Fruit fly (Drosophila melanogaster): Measurements from ENCODE around the gene CG12818.

CG12818 gene

DNA sequence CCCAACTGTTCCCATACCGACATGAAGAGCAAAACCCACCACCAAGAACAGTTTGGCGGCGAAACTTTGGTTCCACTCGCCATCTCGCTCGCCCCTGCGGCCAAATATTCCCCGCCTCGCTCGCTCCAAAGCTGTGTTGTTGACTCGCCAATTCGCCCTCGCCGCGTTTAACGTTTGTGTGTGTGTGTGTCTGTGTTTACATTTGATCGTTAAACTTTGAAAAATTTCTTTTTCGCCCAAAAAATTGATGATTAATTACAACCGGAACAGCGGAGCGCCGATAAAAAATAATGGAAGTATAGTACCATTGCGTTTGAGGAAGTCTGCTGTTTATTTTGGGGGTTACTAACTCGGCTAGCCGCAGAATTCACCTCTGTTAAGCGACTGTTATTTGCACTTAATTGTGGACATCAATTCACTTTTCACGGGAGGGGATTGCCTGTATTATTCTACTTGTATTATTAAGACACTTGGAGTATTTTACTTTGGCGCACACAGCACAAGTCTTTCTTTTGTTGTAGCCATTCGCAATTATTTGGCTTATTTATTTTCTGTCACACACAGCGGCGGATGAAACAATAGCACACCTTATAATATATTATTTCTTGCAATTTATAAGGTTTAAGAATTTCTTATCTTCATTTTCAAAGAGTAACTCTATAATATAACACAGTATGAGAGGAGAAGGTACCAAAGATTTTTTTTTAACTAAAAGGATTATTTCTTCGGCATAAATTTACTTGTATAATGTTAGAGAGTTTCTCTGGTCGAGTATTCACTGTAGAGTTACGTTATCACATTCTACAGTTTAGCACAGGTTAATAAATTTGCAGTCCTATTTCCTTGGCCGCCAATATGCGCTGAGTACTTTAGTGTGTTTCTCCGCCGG lies 19.6 kb downstream of the CG12818 start (continued):
- TF ChIP-seq CG8119 (GFP tag; IDR thresholded peaks at IDR 0.05) (no peak), Eip75B (GFP tag; optimal IDR thresholded peaks at IDR 0.05) (peak; percentile 82), CG3919 (GFP tag; optimal IDR thresholded peaks at IDR 0.05) (peak; percentile 81), CG8319 (GFP tag; optimal IDR thresholded peaks at IDR 0.05) (peak; percentile 61), dsx (GFP tag; optimal IDR thresholded peaks at IDR 0.05; ENCODE audit: poor library complexity, severe bottlenecking) (peak; percentile 43), pdm3 (GFP tag; optimal IDR thresholded peaks at IDR 0.05) (peak; percentile 85), fd59A (GFP tag; optimal IDR thresholded peaks at IDR 0.05) (peak; percentile 62), fd85E (GFP tag; optimal IDR thresholded peaks at IDR 0.05) (peak; percentile 12), lz (GFP tag; optimal IDR thresholded peaks at IDR 0.05) (peak; percentile 87), fkh (GFP tag; optimal IDR thresholded peaks at IDR 0.05) (peak; percentile 100), Blimp-1 (GFP tag; optimal IDR thresholded peaks at IDR 0.05) (peak; percentile 97), CG11294 (GFP tag; IDR thresholded peaks at IDR 0.05) (no peak), Sox102F (GFP tag; optimal IDR thresholded peaks at IDR 0.05) (peak; percentile 78), CG34406 (GFP tag; optimal IDR thresholded peaks at IDR 0.05) (peak; percentile 79), Ets21C (GFP tag; optimal IDR thresholded peaks at IDR 0.05) (peak; percentile 72)

DNA sequence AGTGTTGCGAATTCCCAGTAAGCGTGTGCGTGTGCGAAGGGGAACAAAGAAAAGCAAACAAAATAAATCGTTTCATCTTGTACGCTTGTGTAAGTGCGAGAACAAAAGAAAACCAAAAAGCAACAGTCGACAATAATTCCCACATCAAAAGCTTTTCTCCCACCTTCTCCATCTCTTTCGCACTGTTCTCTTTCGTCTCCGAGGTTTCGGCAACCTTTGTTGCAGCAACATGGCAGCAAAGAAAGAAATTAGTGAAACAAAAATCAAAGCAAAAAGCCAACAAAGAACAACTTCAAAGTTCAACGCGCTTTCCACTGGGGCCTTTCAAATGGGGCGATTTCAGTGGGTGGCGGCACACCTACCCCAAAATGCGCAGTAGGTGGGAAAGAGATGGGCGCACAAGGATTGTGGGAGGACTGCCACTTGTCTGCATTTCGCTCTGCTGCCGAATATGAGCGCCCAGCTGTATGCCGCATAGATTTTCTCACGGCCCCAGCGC lies 20.6 kb downstream of the CG12818 start:
- peak; percentile 77 for TF ChIP-seq fd85E (GFP tag; optimal IDR thresholded peaks at IDR 0.05)
- TF ChIP-seq svp (GFP tag), result peak; percentile 68
- peak; percentile 99 for TF ChIP-seq CG1621 (tag; optimal IDR thresholded peaks at IDR 0.05)
- peak; percentile 75 for TF ChIP-seq vri (GFP tag; optimal IDR thresholded peaks at IDR 0.05)
- no peak for TF ChIP-seq eg (GFP tag; IDR thresholded peaks at IDR 0.05)
- peak; percentile 98 for TF ChIP-seq CG6808 (GFP tag; optimal IDR thresholded peaks at IDR 0.05)
- TF ChIP-seq salr (GFP tag; optimal IDR thresholded peaks at IDR 0.05), result peak; percentile 92 to 99
- peak; percentile 96 for TF ChIP-seq fd59A (GFP tag; optimal IDR thresholded peaks at IDR 0.05)
- TF ChIP-seq fkh (GFP tag; optimal IDR thresholded peaks at IDR 0.05), result peak; percentile 72
- peak; percentile 40 for TF ChIP-seq Smox (GFP tag; optimal IDR thresholded peaks at IDR 0.05)
- peak; percentile 94 for TF ChIP-seq CG32006 (GFP tag; optimal IDR thresholded peaks at IDR 0.05)
- peak; percentile 12 for TF ChIP-seq lz (GFP tag; optimal IDR thresholded peaks at IDR 0.05)
- TF ChIP-seq CG8632 (GFP tag; optimal IDR thresholded peaks at IDR 0.05), result peak; percentile 78
- TF ChIP-seq Hr39 (GFP tag; optimal IDR thresholded peaks at IDR 0.05), result no peak
- TF ChIP-seq dsx (GFP tag; optimal IDR thresholded peaks at IDR 0.05; ENCODE audit: poor library complexity, severe bottlenecking), result peak; percentile 99
- TF ChIP-seq CG8119 (GFP tag; IDR thresholded peaks at IDR 0.05), result no peak
- peak; percentile 88 for TF ChIP-seq CG7368 (GFP tag; optimal IDR thresholded peaks at IDR 0.05)
- TF ChIP-seq CG6276 (GFP tag; optimal IDR thresholded peaks at IDR 0.05), result peak; percentile 98
- peak; percentile 79 for TF ChIP-seq CG10631 (GFP tag; optimal IDR thresholded peaks at IDR 0.05)
- peak; percentile 99 for TF ChIP-seq ss (GFP tag; optimal IDR thresholded peaks at IDR 0.05)
- TF ChIP-seq CG16779 (tag; optimal IDR thresholded peaks at IDR 0.05), result peak; percentile 98
- TF ChIP-seq Ets21C (GFP tag; optimal IDR thresholded peaks at IDR 0.05), result no peak
- peak; percentile 81 for TF ChIP-seq CG34406 (GFP tag; optimal IDR thresholded peaks at IDR 0.05)
- peak; percentile 86 for TF ChIP-seq Eip75B (GFP tag; optimal IDR thresholded peaks at IDR 0.05)
- TF ChIP-seq CG11762 (GFP tag; optimal IDR thresholded peaks at IDR 0.05; ENCODE audit: insufficient read depth), result peak; percentile 71
- peak; percentile 83 for TF ChIP-seq Sox102F (GFP tag; optimal IDR thresholded peaks at IDR 0.05)
- peak; percentile 99 for TF ChIP-seq dac (GFP tag; optimal IDR thresholded peaks at IDR 0.05)
- TF ChIP-seq Eip78C (GFP tag), result peak; percentile 87
- peak; percentile 98 for TF ChIP-seq CG6854 (GFP tag; optimal IDR thresholded peaks at IDR 0.05)
- TF ChIP-seq achi (GFP tag; optimal IDR thresholded peaks at IDR 0.05), result peak; percentile 82
- peak; percentile 95 for TF ChIP-seq Lpt (GFP tag; optimal IDR thresholded peaks at IDR 0.05)
- peak; percentile 77 for TF ChIP-seq CG6792 (GFP tag; optimal IDR thresholded peaks at IDR 0.05)
- no peak for TF ChIP-seq Hr38 (GFP tag; optimal IDR thresholded peaks at IDR 0.05)
- peak; percentile 8 for TF ChIP-seq Eip93F (GFP tag; optimal IDR thresholded peaks at IDR 0.05)
- TF ChIP-seq CG11294 (GFP tag; IDR thresholded peaks at IDR 0.05), result no peak
- TF ChIP-seq esn (GFP tag; optimal IDR thresholded peaks at IDR 0.05), result peak; percentile 0
- peak; percentile 44 for TF ChIP-seq topi (GFP tag; optimal IDR thresholded peaks at IDR 0.05)
- TF ChIP-seq Sox15 (GFP tag; optimal IDR thresholded peaks at IDR 0.05), result no peak
- peak; percentile 92 for TF ChIP-seq pdm3 (GFP tag; optimal IDR thresholded peaks at IDR 0.05)
- peak; percentile 99 for TF ChIP-seq CG3032 (tag; optimal IDR thresholded peaks at IDR 0.05)
- peak; percentile 65 for TF ChIP-seq acj6 (GFP tag; optimal IDR thresholded peaks at IDR 0.05)
- TF ChIP-seq CG8319 (GFP tag; optimal IDR thresholded peaks at IDR 0.05), result peak; percentile 64
- no peak for TF ChIP-seq CG6163 (GFP tag; IDR thresholded peaks at IDR 0.05)
